Fruit fly (Drosophila melanogaster): ENCODE results near the gene RFeSP.

The RFeSP gene

dm6 chr2L:1655858-1656257 is 41.9 kb upstream of the RFeSP start (continued):
- TF ChIP-seq HLH3B (GFP tag; IDR thresholded peaks at IDR 0.05) (peak; percentile 52; the same call in 1 of the 2 replicates), CG1024 (GFP tag; IDR thresholded peaks at IDR 0.05) (no peak), CrebB (tag; optimal IDR thresholded peaks at IDR 0.05) (no peak), Sox102F (GFP tag; optimal IDR thresholded peaks at IDR 0.05) (peak; percentile 47), HLH4C (GFP tag; IDR thresholded peaks at IDR 0.05; ENCODE audit: partially characterized antibody) (no peak), pnt (GFP tag; optimal IDR thresholded peaks at IDR 0.05) (no peak), pho (GFP tag; optimal IDR thresholded peaks at IDR 0.05) (no peak), CG17359 (tag; optimal IDR thresholded peaks at IDR 0.05) (peak; percentile 42), grn (GFP tag; optimal IDR thresholded peaks at IDR 0.05) (no peak), CG33557 (GFP tag; optimal IDR thresholded peaks at IDR 0.05) (no peak), Sry-β (GFP tag; optimal IDR thresholded peaks at IDR 0.05) (no peak), HLHmδ (GFP tag; optimal IDR thresholded peaks at IDR 0.05) (no peak), psq (GFP tag; optimal IDR thresholded peaks at IDR 0.05) (no peak), zf30C (GFP tag; optimal IDR thresholded peaks at IDR 0.05) (no peak), Gug (GFP tag; IDR thresholded peaks at IDR 0.05) (no peak), Max (GFP tag; optimal IDR thresholded peaks at IDR 0.05) (no peak), grau (tag; optimal IDR thresholded peaks at IDR 0.05) (peak; percentile 7), gt (GFP tag; IDR thresholded peaks at IDR 0.05) (no peak), CG6272 (GFP tag; IDR thresholded peaks at IDR 0.05) (no peak), CG15514 (GFP tag; optimal IDR thresholded peaks at IDR 0.05) (no peak), az2 (GFP tag; optimal IDR thresholded peaks at IDR 0.05) (peak; percentile 43), Dp (GFP tag; optimal IDR thresholded peaks at IDR 0.05) (no peak), odd (GFP tag; optimal IDR thresholded peaks at IDR 0.05) (no peak), emc (GFP tag; optimal IDR thresholded peaks at IDR 0.05) (no peak), bcd (GFP tag; optimal IDR thresholded peaks at IDR 0.05) (peak; percentile 27), CG2202 (tag; optimal IDR thresholded peaks at IDR 0.05) (no peak), Gsc (GFP tag; IDR thresholded peaks at IDR 0.05) (no peak), HHEX (GFP tag; optimal IDR thresholded peaks at IDR 0.05) (no peak), CG7556 (GFP tag; optimal IDR thresholded peaks at IDR 0.05) (no peak), lmd (GFP tag; IDR thresholded peaks at IDR 0.05) (peak; percentile 53), CG11398 (GFP tag; optimal IDR thresholded peaks at IDR 0.05) (no peak), CG17829 (tag; optimal IDR thresholded peaks at IDR 0.05) (no peak), CG3995 (GFP tag; optimal IDR thresholded peaks at IDR 0.05) (no peak), CG11085 (GFP tag; IDR thresholded peaks at IDR 0.05) (no peak), CG4328 (GFP tag; optimal IDR thresholded peaks at IDR 0.05) (no peak), Rfx (GFP tag; IDR thresholded peaks at IDR 0.05) (peak; percentile 60), CG2875 (GFP tag; optimal IDR thresholded peaks at IDR 0.05) (no peak), Elba2 (GFP tag; optimal IDR thresholded peaks at IDR 0.05) (no peak), CG15073 (GFP tag; optimal IDR thresholded peaks at IDR 0.05) (no peak), CG1233 (GFP tag; optimal IDR thresholded peaks at IDR 0.05) (no peak), Antp (GFP tag; optimal IDR thresholded peaks at IDR 0.05) (no peak), Rx (GFP tag; IDR thresholded peaks at IDR 0.05) (peak; percentile 45; the same call in 1 of the 2 replicates), abd-A (tag; optimal IDR thresholded peaks at IDR 0.05) (no peak), Eip74EF (GFP tag; optimal IDR thresholded peaks at IDR 0.05) (no peak), seq (GFP tag; IDR thresholded peaks at IDR 0.05) (0 out of 2 replicates have a peak, but pooled peaks have one; percentile 21), CG30020 (tag; optimal IDR thresholded peaks at IDR 0.05) (no peak), amos (GFP tag; IDR thresholded peaks at IDR 0.05; ENCODE audit: partially characterized antibody) (no peak), crc (GFP tag; optimal IDR thresholded peaks at IDR 0.05) (no peak), dati (GFP tag; IDR thresholded peaks at IDR 0.05) (no peak), nerfin-1 (tag; optimal IDR thresholded peaks at IDR 0.05) (no peak), btn (GFP tag; optimal IDR thresholded peaks at IDR 0.05) (no peak), pfk (GFP tag; optimal IDR thresholded peaks at IDR 0.05) (no peak)

All from whole organism, embryonic.